Fruit fly (Drosophila melanogaster): Measurements from ENCODE around the gene Dhdds.

DNA sequence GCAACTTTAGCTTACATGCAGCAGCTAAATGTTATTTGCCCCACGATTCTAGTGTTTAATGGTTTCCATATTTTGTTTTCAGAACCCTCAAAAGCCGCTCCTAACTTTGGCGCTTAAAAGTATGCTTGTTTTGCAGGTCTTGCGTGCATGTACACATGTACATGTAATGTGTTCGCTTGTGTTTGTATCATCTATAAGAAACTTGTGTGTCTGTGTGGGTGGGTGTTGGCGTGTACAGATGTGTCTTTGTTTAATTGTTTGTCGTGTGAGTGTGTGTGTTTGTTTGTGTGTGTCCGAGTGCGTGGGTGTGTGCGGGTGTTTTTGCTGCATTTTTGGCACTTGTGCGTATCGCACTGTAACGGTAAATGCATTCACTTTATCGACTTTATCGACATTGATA is 10.1 kb downstream of the Dhdds start:
- no peak for TF ChIP-seq Abd-B (GFP tag; optimal IDR thresholded peaks at IDR 0.05)
- TF ChIP-seq br (GFP tag; optimal IDR thresholded peaks at IDR 0.05) = no peak
- TF ChIP-seq CG9705 (GFP tag; optimal IDR thresholded peaks at IDR 0.05) = no peak
- TF ChIP-seq rgr (GFP tag; optimal IDR thresholded peaks at IDR 0.05) = no peak
- TF ChIP-seq Rel (GFP tag; optimal IDR thresholded peaks at IDR 0.05) = no peak
- TF ChIP-seq Rel (tag; optimal IDR thresholded peaks at IDR 0.05) = no peak
- no peak for TF ChIP-seq fru (GFP tag; optimal IDR thresholded peaks at IDR 0.05)
- TF ChIP-seq lola (GFP tag; optimal IDR thresholded peaks at IDR 0.05) = no peak
- no peak for TF ChIP-seq CrebA (GFP tag; optimal IDR thresholded peaks at IDR 0.05; ENCODE audit: borderline replicate concordance)

All from whole organism, wandering third instar larva.